Worm (Caenorhabditis elegans): Measurements from ENCODE around the gene pqn-92.
A peak's percentile ranks its signal among the peaks of the same experiment; 100 is the strongest.

Gene pqn-92

ce11 chrIII:12273598-12274090, 33.9 kb upstream of the pqn-92 start, which contains the start of the genes Y75B8A.24 and Y75B8A.25:
Y75B8A.24 (minus strand) TSS chrIII:12273752.
Y75B8A.25 (plus strand) TSS chrIII:12274040.
- TF ChIP-seq ces-1 (GFP tag; optimal IDR thresholded peaks at IDR 0.05) = peak; percentile 76
- peak; percentile 42 for TF ChIP-seq lin-13 (tag; optimal IDR thresholded peaks at IDR 0.05)
- no peak for TF ChIP-seq sem-2 (GFP tag; optimal IDR thresholded peaks at IDR 0.05)
- TF ChIP-seq lin-32 (GFP tag; optimal IDR thresholded peaks at IDR 0.05) = no peak
- TF ChIP-seq lsy-2 (tag; optimal IDR thresholded peaks at IDR 0.05) = peak; percentile 19
- peak; percentile 71 for TF ChIP-seq ceh-39 (tag; optimal IDR thresholded peaks at IDR 0.05)

- TF ChIP-seq ztf-11 (tag; optimal IDR thresholded peaks at IDR 0.05) (no peak), unc-62 (GFP tag; optimal IDR thresholded peaks at IDR 0.05) (no peak), flh-1 (GFP tag; optimal IDR thresholded peaks at IDR 0.05) (no peak), M03D4.4 (tag; optimal IDR thresholded peaks at IDR 0.05) (no peak), ceh-43 (GFP tag; optimal IDR thresholded peaks at IDR 0.05) (no peak), blmp-1 (tag; optimal IDR thresholded peaks at IDR 0.05) (no peak), lsy-2 (tag; optimal IDR thresholded peaks at IDR 0.05) (no peak), pha-4 (tag; optimal IDR thresholded peaks at IDR 0.05) (no peak), nhr-76 (tag; optimal IDR thresholded peaks at IDR 0.05) (no peak), mab-5 (tag; optimal IDR thresholded peaks at IDR 0.05) (no peak), bed-3 (GFP tag; optimal IDR thresholded peaks at IDR 0.05) (no peak), mls-2 (tag; optimal IDR thresholded peaks at IDR 0.05) (no peak)
These were observed 28.8 kb upstream of the pqn-92 start for ce11 chrIII:12278766-12279165.

ce11 chrIII:12284157-12284556, 23.4 kb upstream of the pqn-92 start:
- TF ChIP-seq sem-2 (GFP tag; optimal IDR thresholded peaks at IDR 0.05) (no peak), ztf-11 (tag; optimal IDR thresholded peaks at IDR 0.05) (no peak), unc-120 (tag; optimal IDR thresholded peaks at IDR 0.05; ENCODE audit: poor library complexity, severe bottlenecking) (no peak), nhr-237 (tag; optimal IDR thresholded peaks at IDR 0.05) (no peak)

ce11 chrIII:12292465-12292864, 15.1 kb upstream of the pqn-92 start:
- no peak for TF ChIP-seq mab-5 (tag; optimal IDR thresholded peaks at IDR 0.05)
- no peak for TF ChIP-seq unc-120 (tag; optimal IDR thresholded peaks at IDR 0.05; ENCODE audit: poor library complexity, severe bottlenecking)
- TF ChIP-seq bed-3 (GFP tag; optimal IDR thresholded peaks at IDR 0.05) = no peak
- no peak for TF ChIP-seq ceh-83 (GFP tag; optimal IDR thresholded peaks at IDR 0.05)
- no peak for TF ChIP-seq sptf-1 (tag; optimal IDR thresholded peaks at IDR 0.05)
- no peak for TF ChIP-seq nhr-28 (tag; optimal IDR thresholded peaks at IDR 0.05)
- no peak for TF ChIP-seq zip-8 (tag; optimal IDR thresholded peaks at IDR 0.05)
- no peak for TF ChIP-seq lin-32 (GFP tag; optimal IDR thresholded peaks at IDR 0.05)
- no peak for TF ChIP-seq unc-39 (tag; optimal IDR thresholded peaks at IDR 0.05)
- TF ChIP-seq mep-1 (tag; optimal IDR thresholded peaks at IDR 0.05) = no peak
- TF ChIP-seq drap-1 (GFP tag; optimal IDR thresholded peaks at IDR 0.05) = no peak
- TF ChIP-seq snpc-4 (tag; optimal IDR thresholded peaks at IDR 0.05) = no peak
- TF ChIP-seq ham-2 (GFP tag; optimal IDR thresholded peaks at IDR 0.05) = no peak
- TF ChIP-seq elt-3 (tag; optimal IDR thresholded peaks at IDR 0.05) = no peak
- no peak for TF ChIP-seq elt-1 (tag; optimal IDR thresholded peaks at IDR 0.05; ENCODE audit: borderline replicate concordance, insufficient read depth)
- no peak for TF ChIP-seq blmp-1 (tag; optimal IDR thresholded peaks at IDR 0.05)

ce11 chrIII:12297303-12297702, 10.3 kb upstream of the pqn-92 start:
- no peak for TF ChIP-seq elt-1 (tag; optimal IDR thresholded peaks at IDR 0.05; ENCODE audit: borderline replicate concordance, insufficient read depth)
- TF ChIP-seq ceh-43 (GFP tag; optimal IDR thresholded peaks at IDR 0.05) = no peak
- TF ChIP-seq blmp-1 (tag; optimal IDR thresholded peaks at IDR 0.05) = no peak
- TF ChIP-seq ceh-83 (GFP tag; optimal IDR thresholded peaks at IDR 0.05) = no peak
- TF ChIP-seq unc-39 (tag; optimal IDR thresholded peaks at IDR 0.05) = no peak
- TF ChIP-seq unc-120 (tag; optimal IDR thresholded peaks at IDR 0.05; ENCODE audit: poor library complexity, severe bottlenecking) = no peak
- no peak for TF ChIP-seq nhr-12 (tag; optimal IDR thresholded peaks at IDR 0.05)
- no peak for TF ChIP-seq mep-1 (tag; optimal IDR thresholded peaks at IDR 0.05)
- TF ChIP-seq snpc-4 (tag; optimal IDR thresholded peaks at IDR 0.05) = no peak
- no peak for TF ChIP-seq mls-2 (tag; optimal IDR thresholded peaks at IDR 0.05)
- TF ChIP-seq unc-62 (GFP tag; optimal IDR thresholded peaks at IDR 0.05) = no peak
- no peak for TF ChIP-seq bed-3 (GFP tag; optimal IDR thresholded peaks at IDR 0.05)
- no peak for TF ChIP-seq ztf-11 (tag; optimal IDR thresholded peaks at IDR 0.05)
- no peak for TF ChIP-seq zip-8 (tag; optimal IDR thresholded peaks at IDR 0.05)
- no peak for TF ChIP-seq nhr-28 (tag; optimal IDR thresholded peaks at IDR 0.05)
- no peak for TF ChIP-seq cnd-1 (tag; optimal IDR thresholded peaks at IDR 0.05)
- TF ChIP-seq drap-1 (GFP tag; optimal IDR thresholded peaks at IDR 0.05) = no peak
